Worm (Caenorhabditis elegans) whole organism, young adult: ENCODE results near the gene gcy-20.

Experiments
- B0035.1 ChIP-seq: sonication (generic microtip); optimal IDR thresholded peaks from 2 replicates; lab custom pipeline; 2016; ENCODE audit warnings: missing genetic modification characterization, mild to moderate bottlenecking, missing compliant biosample characterization, missing genotype, missing genetic modification reagents
- C17E4.6 ChIP-seq: fragments of 200-800 bp; sonication (Bioruptor generic); IDR thresholded peaks from 2 replicates; pipeline ENCODE4 v1.3.6; 2022; ENCODE audit warnings: missing genetic modification reagents, missing genetic modification characterization, missing compliant biosample characterization
- akir-1 ChIP-seq: fragments of 200-800 bp; sonication (Bioruptor generic); optimal IDR thresholded peaks from 2 replicates; lab custom pipeline; 2018; ENCODE audit warnings: mild to moderate bottlenecking, missing genetic modification characterization, moderate library complexity, missing compliant biosample characterization
- ekl-4 ChIP-seq: fragments of 200-800 bp; sonication (Bioruptor generic); IDR thresholded peaks from 2 replicates; pipeline ENCODE4 v1.3.6; 2022; ENCODE audit warnings: missing genetic modification reagents, missing genetic modification characterization, missing compliant biosample characterization
- nfya-1 ChIP-seq: sonication (generic microtip); optimal IDR thresholded peaks from 2 replicates; lab custom pipeline; 2017; ENCODE audit warnings: antibody characterized with exemption, missing compliant biosample characterization, missing genetic modification characterization, borderline replicate concordance; ENCODE audit not compliant: insufficient read depth
- snpc-4 ChIP-seq, 5 experiments: fragments of 150-350 bp in 1 of 5; sonication (generic microtip) in 4 of 5; optimal IDR thresholded peaks; 2 replicates each; lab custom pipeline; 2014 to 2018; ENCODE audit warnings: missing genetic modification characterization in 5 of 5, missing biosample characterization in 3 of 5, antibody characterized with exemption in 2 of 5, mild to moderate bottlenecking in 2 of 5, missing compliant biosample characterization in 2 of 5, missing genotype in 2 of 5, moderate library complexity in 2 of 5, missing genetic modification reagents in 1 of 5

ce11 chrV:16224027-16224426, 29.6 kb downstream of the gcy-20 start, which contains the start of gene stdh-2:
- TF ChIP-seq C17E4.6 (GFP tag; lab: Robert Waterston, UW) (no peak), nfya-1 (tag; lab: Kevin White, UChicago) (no peak), B0035.1 (tag; lab: Kevin White, UChicago) (no peak), ekl-4 (GFP tag; lab: Robert Waterston, UW) (no peak), snpc-4 (GFP tag; optimal IDR thresholded peaks at IDR 0.05; lab: Kevin White, UChicago) (no peak), snpc-4 (tag; optimal IDR thresholded peaks at IDR 0.05; lab: Kevin White, UChicago) (no peak), akir-1 (no peak)
